Fruit fly (Drosophila melanogaster): Measurements from ENCODE around the gene CG43679.

The CG43679 gene

DNA sequence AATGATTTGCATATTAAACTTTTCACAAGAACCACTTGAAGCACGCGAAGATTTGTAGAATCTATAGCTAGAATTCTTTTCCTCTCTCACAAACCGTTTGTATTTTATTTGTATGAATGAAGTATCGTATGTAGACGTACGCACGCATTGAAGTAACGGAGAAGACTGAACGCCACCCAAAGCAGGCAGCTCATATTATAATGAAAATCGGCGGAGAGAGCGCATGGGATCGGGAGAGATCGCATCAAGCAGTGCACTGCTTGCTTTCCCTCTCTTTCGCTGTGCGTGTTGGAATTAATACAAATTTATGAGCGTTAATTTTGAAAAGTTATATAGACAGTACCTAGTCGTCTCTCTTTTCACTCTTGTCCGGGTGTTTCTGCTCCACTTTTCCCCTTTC is 28.1 kb upstream of the CG43679 start:
- TF ChIP-seq usp (GFP tag; optimal IDR thresholded peaks at IDR 0.05), result no peak
- TF ChIP-seq CG8478 (optimal IDR thresholded peaks at IDR 0.05), result no peak

DNA sequence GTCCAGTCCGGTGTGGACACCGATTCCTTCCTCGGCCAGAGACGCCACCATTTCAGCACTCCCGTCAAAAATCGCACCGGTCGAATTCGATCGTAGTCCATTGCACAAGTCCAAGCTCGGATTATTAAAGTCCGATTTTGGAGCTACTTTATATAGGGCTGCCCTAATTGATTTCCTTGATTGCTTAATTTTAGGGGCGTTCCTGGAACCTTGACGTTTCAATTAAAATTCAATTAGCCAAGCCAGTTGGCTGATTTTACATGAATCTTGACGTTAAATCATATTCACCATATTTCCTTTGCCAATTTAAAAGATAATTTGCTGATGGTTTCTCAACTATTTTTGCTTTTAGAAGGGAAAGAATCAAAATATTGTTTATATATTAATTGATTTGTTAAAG is 27.1 kb upstream of the CG43679 start, which contains the start of gene Or71a:
Gene Or71a, minus strand, starts transcription at position 101 of the 400 bp plus-strand sequence.
- TF ChIP-seq usp (GFP tag; optimal IDR thresholded peaks at IDR 0.05), result no peak
- no peak for TF ChIP-seq psq (optimal IDR thresholded peaks at IDR 0.05)
- no peak for TF ChIP-seq EcR (GFP tag; optimal IDR thresholded peaks at IDR 0.05)
- TF ChIP-seq pan (optimal IDR thresholded peaks at IDR 0.05), result no peak

DNA sequence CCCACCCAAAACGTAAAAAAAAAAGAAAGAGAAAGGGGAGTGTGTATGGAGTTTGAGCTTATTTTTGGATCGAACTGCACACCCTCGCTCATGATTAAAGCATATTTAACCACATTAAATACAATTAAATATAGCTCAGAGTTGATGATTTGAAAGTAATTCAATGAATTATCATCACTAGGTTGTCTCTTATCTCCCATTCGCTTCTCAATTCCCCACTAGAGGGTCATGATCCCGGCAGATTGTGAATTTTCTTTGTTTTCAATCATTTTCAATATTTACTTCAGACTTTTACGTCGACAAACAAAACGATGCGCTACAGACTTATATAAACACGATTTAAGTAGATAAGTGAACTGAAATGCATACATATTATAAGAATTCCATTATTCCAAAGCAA is 25.2 kb upstream of the CG43679 start:
- TF ChIP-seq Dll (optimal IDR thresholded peaks at IDR 0.05) (no peak), psq (optimal IDR thresholded peaks at IDR 0.05) (no peak), pan (optimal IDR thresholded peaks at IDR 0.05) (no peak), CG8478 (optimal IDR thresholded peaks at IDR 0.05) (no peak), usp (GFP tag; optimal IDR thresholded peaks at IDR 0.05) (no peak), EcR (GFP tag; optimal IDR thresholded peaks at IDR 0.05) (no peak)

DNA sequence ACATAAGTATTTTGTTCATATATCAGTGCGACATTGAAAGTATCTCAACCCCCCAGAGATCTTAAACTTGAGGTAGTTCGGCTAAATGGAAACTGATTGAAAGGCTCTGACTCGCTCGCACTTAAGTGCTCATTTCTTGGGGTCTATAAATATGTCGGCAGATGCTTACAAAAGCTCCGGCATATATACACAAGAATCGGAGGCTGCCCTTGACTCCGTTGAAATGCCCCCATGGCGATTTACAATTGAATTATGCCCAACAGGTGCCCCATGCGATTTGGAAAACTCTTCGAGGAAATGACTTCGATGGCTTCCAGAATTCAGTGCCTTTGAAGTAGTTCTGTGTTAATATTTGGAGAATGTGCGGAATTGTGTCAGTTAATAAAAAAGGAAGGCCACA is 22.5 kb upstream of the CG43679 start:
- TF ChIP-seq EcR (GFP tag; optimal IDR thresholded peaks at IDR 0.05) (no peak), psq (optimal IDR thresholded peaks at IDR 0.05) (no peak), pan (optimal IDR thresholded peaks at IDR 0.05) (no peak), CG8478 (optimal IDR thresholded peaks at IDR 0.05) (no peak), Dll (optimal IDR thresholded peaks at IDR 0.05) (no peak), usp (GFP tag; optimal IDR thresholded peaks at IDR 0.05) (no peak)

DNA sequence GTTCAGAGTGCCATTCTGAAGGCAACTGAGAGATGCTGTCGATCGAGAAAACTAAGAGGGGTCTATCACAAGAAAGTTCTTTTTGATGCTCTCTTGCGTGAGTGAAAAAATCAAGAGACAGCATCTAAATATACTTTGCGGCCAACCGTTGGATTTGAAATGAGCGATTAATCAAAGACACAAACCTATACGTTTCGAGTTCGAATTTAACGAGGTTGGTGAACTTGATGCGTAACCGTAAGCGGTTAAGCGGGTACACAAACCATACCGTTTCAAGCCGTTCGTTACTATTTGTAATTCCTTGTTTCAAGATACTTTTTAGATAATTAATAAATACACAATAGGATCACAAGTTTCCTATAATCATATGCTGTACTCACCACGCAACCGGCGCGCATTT is 20.9 kb upstream of the CG43679 start:
- TF ChIP-seq Dll (optimal IDR thresholded peaks at IDR 0.05) (no peak), psq (optimal IDR thresholded peaks at IDR 0.05) (no peak), pan (optimal IDR thresholded peaks at IDR 0.05) (no peak), EcR (GFP tag; optimal IDR thresholded peaks at IDR 0.05) (no peak), usp (GFP tag; optimal IDR thresholded peaks at IDR 0.05) (no peak), CG8478 (optimal IDR thresholded peaks at IDR 0.05) (no peak)

DNA sequence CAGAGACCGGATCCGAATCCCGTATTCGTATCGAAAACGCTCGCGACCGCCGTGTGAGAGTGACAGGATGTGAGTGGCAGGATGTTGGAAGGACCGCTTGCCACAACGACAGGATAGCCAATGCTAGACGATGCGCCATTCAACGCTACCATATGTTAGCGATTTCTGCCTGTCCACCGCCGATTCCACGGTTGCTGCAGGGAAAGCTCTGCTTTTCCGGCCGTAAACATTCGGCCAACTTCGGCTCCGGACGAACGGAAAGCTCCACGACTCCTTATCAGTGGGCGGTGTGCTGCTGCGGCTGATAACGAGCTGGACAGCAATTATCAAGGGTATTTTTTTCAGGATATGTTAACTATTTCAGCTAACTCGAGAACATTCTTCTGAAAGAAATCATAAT is 13.7 kb upstream of the CG43679 start, which contains the start of gene Sytbeta:
Gene Sytbeta, minus strand, starts transcription at position 101 of the 400 bp plus-strand sequence.
- TF ChIP-seq CG8478 (optimal IDR thresholded peaks at IDR 0.05) (no peak), usp (GFP tag; optimal IDR thresholded peaks at IDR 0.05) (no peak)

DNA sequence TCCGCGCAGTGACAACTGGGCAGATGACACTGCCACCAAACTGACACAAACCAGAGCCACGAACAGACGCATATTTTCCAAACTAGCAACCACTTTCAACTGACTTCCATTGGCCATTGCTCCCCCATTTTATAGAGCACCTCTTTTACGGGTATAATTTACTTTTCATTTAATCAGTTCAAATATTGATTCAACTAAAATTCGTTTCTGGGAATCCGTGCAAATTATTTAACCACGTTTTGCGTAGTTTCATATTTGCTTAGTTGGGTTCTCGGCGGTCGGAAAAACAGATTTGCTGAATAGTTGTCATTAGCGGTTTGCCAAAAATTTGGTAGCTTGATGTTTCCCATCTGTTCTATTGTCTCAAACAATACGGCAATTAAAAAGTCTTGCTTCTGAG is 10.4 kb upstream of the CG43679 start, which contains the start of gene CG13460:
Gene CG13460, minus strand, starts transcription at position 101 of the 400 bp plus-strand sequence.
- no peak for TF ChIP-seq EcR (GFP tag; optimal IDR thresholded peaks at IDR 0.05)
- TF ChIP-seq CG8478 (optimal IDR thresholded peaks at IDR 0.05), result no peak
- no peak for TF ChIP-seq usp (GFP tag; optimal IDR thresholded peaks at IDR 0.05)
- no peak for TF ChIP-seq pan (optimal IDR thresholded peaks at IDR 0.05)

DNA sequence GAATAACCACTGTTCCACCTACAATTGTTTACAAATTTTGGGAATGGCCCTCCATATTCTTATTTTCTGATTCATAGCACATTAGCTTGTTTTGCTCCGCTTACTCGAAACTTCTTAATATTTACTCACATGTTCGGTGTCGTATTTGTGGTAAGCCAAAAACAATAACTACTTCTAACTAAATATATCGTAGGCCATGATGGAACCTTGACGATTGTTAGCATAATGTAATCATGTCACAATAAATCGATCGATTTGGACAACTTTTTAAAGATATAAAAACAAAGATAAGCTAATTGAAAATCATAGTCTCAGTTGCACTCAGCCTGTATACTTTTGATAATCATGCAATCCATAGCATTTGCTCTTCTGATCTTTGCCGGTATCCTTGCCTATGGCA is 3.3 kb upstream of the CG43679 start, which contains the start of gene EAChm:
Gene EAChm, plus strand, starts transcription at position 301 of the 400 bp plus-strand sequence.
- TF ChIP-seq EcR (GFP tag; optimal IDR thresholded peaks at IDR 0.05), result no peak
- no peak for TF ChIP-seq psq (optimal IDR thresholded peaks at IDR 0.05)
- TF ChIP-seq usp (GFP tag; optimal IDR thresholded peaks at IDR 0.05), result no peak
- no peak for TF ChIP-seq pan (optimal IDR thresholded peaks at IDR 0.05)
- no peak for TF ChIP-seq Dll (optimal IDR thresholded peaks at IDR 0.05)
- TF ChIP-seq CG8478 (optimal IDR thresholded peaks at IDR 0.05), result no peak

DNA sequence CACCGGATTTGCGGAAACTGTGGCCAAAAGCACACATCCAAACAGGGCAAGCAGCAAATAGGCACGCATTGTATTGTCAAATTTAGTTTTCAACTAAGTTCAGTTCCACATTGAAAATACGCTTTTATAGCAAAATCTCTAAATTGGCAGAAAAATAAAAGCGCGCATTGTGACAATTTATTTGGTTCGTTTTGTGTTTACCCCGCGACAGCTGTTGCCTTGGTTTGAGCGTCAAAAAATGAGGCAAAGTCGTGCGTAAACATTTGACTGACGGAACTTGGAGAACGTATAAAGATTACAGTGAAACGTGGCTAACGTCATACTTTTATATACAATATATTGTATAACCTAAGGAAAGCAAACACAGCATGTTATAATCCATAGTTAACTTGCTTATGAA is 2.8 kb upstream of the CG43679 start, which contains the start of gene CG18649:
Gene CG18649, minus strand, starts transcription at position 101 of the 400 bp plus-strand sequence.
- TF ChIP-seq CG8478 (optimal IDR thresholded peaks at IDR 0.05) (no peak), pan (optimal IDR thresholded peaks at IDR 0.05) (no peak), psq (optimal IDR thresholded peaks at IDR 0.05) (no peak), Dll (optimal IDR thresholded peaks at IDR 0.05) (no peak), usp (GFP tag; optimal IDR thresholded peaks at IDR 0.05) (no peak)

DNA sequence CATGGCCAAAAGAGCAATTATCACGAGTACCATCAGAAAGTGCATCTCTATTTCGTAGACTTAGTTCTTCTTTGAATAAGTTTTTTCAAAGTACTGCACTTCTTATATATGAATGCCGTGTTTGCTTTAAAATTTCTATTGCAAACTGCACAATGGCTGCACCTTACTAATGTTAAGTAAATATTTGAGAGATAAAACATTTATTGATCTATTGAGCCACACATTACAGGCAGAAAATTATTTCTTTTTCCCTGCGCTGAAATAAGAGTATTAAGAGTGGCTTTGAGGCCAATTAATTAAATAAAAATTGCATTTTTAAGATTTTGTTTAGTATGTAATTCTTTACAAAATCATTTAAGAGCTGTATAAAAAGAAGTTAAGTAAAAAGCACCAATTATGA is 2.0 kb upstream of the CG43679 start, which contains the start of gene CG43680:
Gene CG43680, minus strand, starts transcription at position 101 of the 400 bp plus-strand sequence.
- no peak for TF ChIP-seq CG8478 (optimal IDR thresholded peaks at IDR 0.05)
- no peak for TF ChIP-seq Dll (optimal IDR thresholded peaks at IDR 0.05)
- TF ChIP-seq usp (GFP tag; optimal IDR thresholded peaks at IDR 0.05), result no peak
- no peak for TF ChIP-seq pan (optimal IDR thresholded peaks at IDR 0.05)
- TF ChIP-seq EcR (GFP tag; optimal IDR thresholded peaks at IDR 0.05), result no peak
- TF ChIP-seq psq (optimal IDR thresholded peaks at IDR 0.05), result no peak

DNA sequence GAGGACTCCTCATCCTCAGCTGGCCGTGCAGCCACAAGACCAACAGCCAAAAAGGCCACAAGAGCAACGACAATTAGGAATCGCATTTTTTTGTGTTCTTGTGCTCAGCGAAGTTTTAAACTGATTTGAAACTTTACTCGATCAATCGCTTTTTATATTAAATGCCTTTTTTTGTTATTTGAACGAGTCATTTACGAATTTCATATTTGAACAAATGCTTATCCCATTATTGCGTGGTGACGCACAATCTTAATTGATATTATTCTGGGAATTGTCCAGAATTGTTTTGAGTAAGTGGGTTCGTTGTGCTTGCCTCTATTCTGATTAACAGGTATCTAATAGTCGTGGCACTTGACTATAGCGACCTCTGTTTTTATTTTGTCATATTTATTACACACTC is 1.2 kb upstream of the CG43679 start, which contains the start of gene CG13461:
Gene CG13461, minus strand, starts transcription at position 101 of the 400 bp plus-strand sequence.
- TF ChIP-seq CG8478 (optimal IDR thresholded peaks at IDR 0.05) (no peak), EcR (GFP tag; optimal IDR thresholded peaks at IDR 0.05) (no peak), Dll (optimal IDR thresholded peaks at IDR 0.05) (no peak), pan (optimal IDR thresholded peaks at IDR 0.05) (no peak), psq (optimal IDR thresholded peaks at IDR 0.05) (no peak), usp (GFP tag; optimal IDR thresholded peaks at IDR 0.05) (no peak)

DNA sequence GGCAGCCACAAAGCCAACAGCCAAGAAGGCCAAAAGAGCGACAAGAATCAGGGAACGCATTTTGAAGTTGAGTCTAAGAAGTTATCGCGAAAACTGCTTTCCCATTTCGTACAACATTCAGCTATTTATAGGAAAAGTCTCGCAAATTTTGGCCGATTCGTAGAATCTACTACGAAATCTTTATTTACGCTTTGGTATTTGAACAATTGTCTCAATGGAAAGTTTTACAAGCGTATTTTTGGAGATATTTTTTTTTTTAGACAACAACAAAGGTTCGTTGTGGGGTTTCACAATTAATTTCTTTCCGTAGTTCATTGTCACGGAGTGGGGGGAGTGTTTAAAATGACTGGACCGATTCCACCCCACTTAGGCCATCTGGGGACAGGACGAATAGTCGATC is 519 bp downstream of the CG43679 start, which contains the start of gene CG12310:
Gene CG12310, minus strand, starts transcription at position 101 of the 400 bp plus-strand sequence.
- TF ChIP-seq EcR (GFP tag; optimal IDR thresholded peaks at IDR 0.05), result no peak
- no peak for TF ChIP-seq Dll (optimal IDR thresholded peaks at IDR 0.05)
- no peak for TF ChIP-seq usp (GFP tag; optimal IDR thresholded peaks at IDR 0.05)
- no peak for TF ChIP-seq CG8478 (optimal IDR thresholded peaks at IDR 0.05)
- TF ChIP-seq psq (optimal IDR thresholded peaks at IDR 0.05), result no peak
- TF ChIP-seq pan (optimal IDR thresholded peaks at IDR 0.05), result no peak

DNA sequence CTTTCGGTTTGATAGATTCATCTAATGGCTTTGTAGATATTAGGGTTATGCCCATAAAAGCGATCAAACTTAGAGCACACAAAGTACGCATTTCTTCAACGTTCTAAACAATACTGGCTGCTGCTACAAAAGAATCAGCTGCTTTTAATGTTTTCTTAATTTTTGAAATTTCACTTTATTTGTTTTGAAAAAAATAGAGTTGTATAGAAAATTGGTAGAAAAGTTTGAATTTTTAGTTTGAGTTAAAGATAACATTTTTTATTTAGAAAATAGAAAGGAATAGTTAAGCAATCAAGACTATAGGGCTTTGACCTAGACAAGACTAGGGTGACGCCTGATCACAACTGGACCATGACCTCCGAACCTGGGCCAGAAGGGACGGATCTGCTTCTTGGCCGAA is 1.1 kb downstream of the CG43679 start, which contains the start of gene CG18581:
Gene CG18581, minus strand, starts transcription at position 101 of the 400 bp plus-strand sequence.
- no peak for TF ChIP-seq CG8478 (optimal IDR thresholded peaks at IDR 0.05)
- no peak for TF ChIP-seq EcR (GFP tag; optimal IDR thresholded peaks at IDR 0.05)
- TF ChIP-seq pan (optimal IDR thresholded peaks at IDR 0.05), result no peak
- TF ChIP-seq Dll (optimal IDR thresholded peaks at IDR 0.05), result no peak
